Worm (Caenorhabditis elegans) whole organism, mixed stage, embryonic: ENCODE data around the gene cest-26.

Source experiments
- elt-1 ChIP-seq: sonication (generic microtip); optimal IDR thresholded peaks from 2 replicates; lab custom pipeline; 2017; ENCODE audit warnings: missing genetic modification characterization, mild to moderate bottlenecking, missing compliant biosample characterization, antibody characterized with exemption, moderate library complexity, borderline replicate concordance; ENCODE audit not compliant: insufficient read depth
- elt-3 ChIP-seq: fragments of 150-350 bp; optimal IDR thresholded peaks from 2 replicates; lab custom pipeline; 2014; ENCODE audit warnings: missing biosample characterization, missing genetic modification characterization
- ham-2 ChIP-seq: fragments of 200-800 bp; sonication (Bioruptor generic); optimal IDR thresholded peaks from 2 replicates; lab custom pipeline; 2018; ENCODE audit warnings: mild to moderate bottlenecking, missing genetic modification characterization, missing compliant biosample characterization
- mep-1 ChIP-seq: fragments of 150-350 bp; optimal IDR thresholded peaks from 2 replicates; lab custom pipeline; 2017; ENCODE audit warnings: missing biosample characterization, missing genetic modification reagents, missing genetic modification characterization, inconsistent platforms
- mls-2 ChIP-seq: sonication (generic microtip); optimal IDR thresholded peaks from 2 replicates; lab custom pipeline; 2016; ENCODE audit warnings: mild to moderate bottlenecking, missing genetic modification characterization, moderate library complexity, missing compliant biosample characterization
- nhr-28 ChIP-seq: fragments of 150-350 bp; optimal IDR thresholded peaks from 2 replicates; lab custom pipeline; 2014; ENCODE audit warnings: missing biosample characterization, missing genetic modification characterization
- nhr-76 ChIP-seq: sonication (generic microtip); optimal IDR thresholded peaks from 2 replicates; lab custom pipeline; 2017; ENCODE audit warnings: missing biosample characterization, missing genetic modification characterization
- unc-62 ChIP-seq: fragments of 150-350 bp; optimal IDR thresholded peaks from 2 replicates; lab custom pipeline; 2014; ENCODE audit warnings: missing biosample characterization, missing genetic modification reagents, missing genetic modification characterization

DNA sequence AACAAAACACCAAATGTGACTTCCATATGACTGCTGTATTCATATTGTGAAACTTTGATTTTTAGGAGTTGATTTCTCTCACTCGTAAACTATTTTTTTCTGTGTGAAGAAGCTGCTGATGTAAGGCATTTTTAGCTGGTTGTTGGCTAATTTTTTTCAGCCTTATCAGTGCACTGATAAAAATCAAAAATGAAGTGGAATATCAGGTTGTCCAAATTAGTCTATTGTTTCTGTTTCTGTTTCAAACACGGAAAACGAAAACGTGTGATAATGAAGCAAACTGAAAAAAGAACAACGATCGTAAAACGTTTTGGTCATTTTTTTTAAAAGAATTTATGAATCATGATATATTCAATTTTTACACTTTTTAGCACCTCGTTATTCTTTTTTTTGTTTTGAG is 43.3 kb upstream of the cest-26 start:
- TF ChIP-seq ham-2 (GFP tag; lab: Kevin White, UChicago) (no peak), mls-2 (tag; lab: Kevin White, UChicago) (no peak), unc-62 (GFP tag; lab: Kevin White, UChicago) (no peak), nhr-28 (tag; lab: Kevin White, UChicago) (no peak), mep-1 (tag; lab: Kevin White, UChicago) (no peak), elt-1 (tag; lab: Kevin White, UChicago) (no peak), elt-3 (tag; lab: Kevin White, UChicago) (no peak), nhr-76 (tag; lab: Kevin White, UChicago) (no peak)
